Fruit fly (Drosophila melanogaster) whole organism, embryonic: ENCODE measurements around the gene CG13384.

Experiments used
- CG10543 ChIP-seq: fragments of 200-800 bp; sonication (Bioruptor generic); optimal IDR thresholded peaks from 3 replicates; lab custom pipeline; 2017; ENCODE audit warnings: missing biosample characterization, mild to moderate bottlenecking, missing genetic modification characterization, moderate library complexity
- CG15073 ChIP-seq: fragments of 200-800 bp; sonication (Bioruptor generic); optimal IDR thresholded peaks from 2 replicates; lab custom pipeline; 2016; ENCODE audit warnings: missing biosample characterization, missing genetic modification characterization
- CG16863 ChIP-seq: fragments of 200-800 bp; sonication (Bioruptor generic); optimal IDR thresholded peaks from 3 replicates; lab custom pipeline; 2016; ENCODE audit warnings: missing biosample characterization, missing genetic modification characterization
- CG1832 ChIP-seq: fragments of 200-800 bp; sonication (Bioruptor generic); optimal IDR thresholded peaks from 2 replicates; lab custom pipeline; 2017; ENCODE audit warnings: missing biosample characterization, mild to moderate bottlenecking, missing genetic modification characterization, inconsistent platforms
- CG18476 ChIP-seq: fragments of 200-800 bp; sonication (Bioruptor generic); optimal IDR thresholded peaks from 2 replicates; lab custom pipeline; 2016; ENCODE audit warnings: missing biosample characterization, mild to moderate bottlenecking, missing genetic modification characterization
- CG2116 ChIP-seq: fragments of 200-800 bp; sonication (Bioruptor generic); optimal IDR thresholded peaks from 3 replicates; lab custom pipeline; 2018; ENCODE audit warnings: missing biosample characterization, mild to moderate bottlenecking, missing genetic modification characterization
- CG4360 ChIP-seq: fragments of 200-800 bp; sonication (Bioruptor generic); IDR thresholded peaks from 2 replicates; pipeline ENCODE4 v1.3.6; 2022; ENCODE audit warnings: missing biosample characterization, missing genetic modification characterization
- CG8281 ChIP-seq: fragments of 200-800 bp; sonication (Bioruptor generic); optimal IDR thresholded peaks from 2 replicates; lab custom pipeline; 2018; ENCODE audit warnings: missing biosample characterization, mild to moderate bottlenecking, missing genetic modification characterization, moderate library complexity
- CG9817 ChIP-seq: fragments of 200-800 bp; sonication (Bioruptor generic); optimal IDR thresholded peaks from 2 replicates; lab custom pipeline; 2018; ENCODE audit warnings: missing biosample characterization, mild to moderate bottlenecking, missing genetic modification characterization, moderate library complexity
- D ChIP-seq, 2 experiments: fragments of 200-800 bp in 1 of 2; fragments of >200 bp in 1 of 2; sonication (Bioruptor generic) in 1 of 2; optimal IDR thresholded peaks; 2 replicates in 1 of 2; 3 replicates in 1 of 2; lab custom pipeline; 2017; ENCODE audit warnings: mild to moderate bottlenecking in 1 of 2, missing biosample characterization in 1 of 2, missing genetic modification characterization in 1 of 2, missing genetic modification reagents in 1 of 2
- Deaf1 ChIP-seq: fragments of 200-800 bp; optimal IDR thresholded peaks from 3 replicates; lab custom pipeline; 2019; ENCODE audit warnings: missing biosample characterization, mild to moderate bottlenecking, missing genetic modification characterization, moderate library complexity
- Dp ChIP-seq: fragments of 200-800 bp; sonication (Bioruptor generic); optimal IDR thresholded peaks from 2 replicates; lab custom pipeline; 2018; ENCODE audit warnings: missing biosample characterization, mild to moderate bottlenecking, missing genetic modification characterization, moderate library complexity
- E2f1 ChIP-seq: fragments of 200-800 bp; sonication (Bioruptor generic); IDR thresholded peaks from 2 replicates; pipeline ENCODE4 v1.3.6; 2022; ENCODE audit warnings: missing biosample characterization, missing genetic modification characterization
- Ets97D ChIP-seq: fragments of 200-800 bp; sonication (Bioruptor generic); optimal IDR thresholded peaks from 3 replicates; lab custom pipeline; 2016; ENCODE audit warnings: missing biosample characterization, missing genetic modification characterization
- H2.0 ChIP-seq: fragments of 200-800 bp; sonication (Bioruptor generic); IDR thresholded peaks from 2 replicates; pipeline ENCODE4 v1.3.6; 2022; ENCODE audit warnings: missing biosample characterization, missing genetic modification characterization
- HLH3B ChIP-seq: fragments of 200-800 bp; sonication (Bioruptor generic); IDR thresholded peaks from 2 replicates; pipeline ENCODE4 v1.3.6; 2022; ENCODE audit warnings: missing biosample characterization, missing genetic modification characterization
- HLHmδ ChIP-seq: fragments of 200-800 bp; sonication (Bioruptor generic); optimal IDR thresholded peaks from 2 replicates; lab custom pipeline; 2018; ENCODE audit warnings: missing biosample characterization, mild to moderate bottlenecking, missing genetic modification characterization, moderate library complexity
- HmgD ChIP-seq: fragments of 200-800 bp; sonication (Bioruptor generic); optimal IDR thresholded peaks from 3 replicates; lab custom pipeline; 2016; ENCODE audit warnings: missing biosample characterization, missing genetic modification characterization
- Hmr ChIP-seq: fragments of 200-800 bp; sonication (Bioruptor generic); optimal IDR thresholded peaks from 3 replicates; lab custom pipeline; 2017; ENCODE audit warnings: mild to moderate bottlenecking, missing biosample characterization, missing genetic modification reagents, missing genetic modification characterization
- Nf-YB ChIP-seq: fragments of 200-800 bp; sonication (Bioruptor generic); optimal IDR thresholded peaks from 3 replicates; lab custom pipeline; 2019; ENCODE audit warnings: missing biosample characterization, mild to moderate bottlenecking, missing genetic modification characterization, moderate library complexity
- Nf-YC ChIP-seq: fragments of 200-800 bp; optimal IDR thresholded peaks from 3 replicates; lab custom pipeline; 2019; ENCODE audit warnings: missing biosample characterization, mild to moderate bottlenecking, missing genetic modification characterization, moderate library complexity
- Opbp ChIP-seq: fragments of 200-800 bp; sonication (Bioruptor generic); IDR thresholded peaks from 3 replicates; pipeline ENCODE4 v1.3.6; 2022; ENCODE audit warnings: missing biosample characterization, missing genetic modification characterization; ENCODE audit not compliant: partially characterized antibody
- Optix ChIP-seq: fragments of 200-800 bp; sonication (Bioruptor generic); IDR thresholded peaks from 3 replicates; pipeline ENCODE4 v1.3.6; 2022; ENCODE audit warnings: missing biosample characterization, missing genetic modification characterization
- Stat92E ChIP-seq, 3 experiments: fragments of >200 bp in 2 of 3; fragments of 200-800 bp in 1 of 3; sonication (Bioruptor generic) in 1 of 3; optimal IDR thresholded peaks; 2 replicates each; lab custom pipeline; 2017 to 2019; ENCODE audit warnings: missing biosample characterization in 3 of 3, missing genetic modification characterization in 3 of 3, mild to moderate bottlenecking in 1 of 3, moderate library complexity in 1 of 3
- Xbp1 ChIP-seq: fragments of 200-800 bp; sonication (Bioruptor generic); optimal IDR thresholded peaks from 3 replicates; lab custom pipeline; 2016; ENCODE audit warnings: missing biosample characterization, mild to moderate bottlenecking, missing genetic modification characterization
- amos ChIP-seq: fragments of 200-800 bp; sonication (Bioruptor generic); IDR thresholded peaks from 2 replicates; pipeline ENCODE4 v1.3.6; 2022; ENCODE audit warnings: missing biosample characterization, missing genetic modification characterization; ENCODE audit not compliant: partially characterized antibody
- ap ChIP-seq: fragments of 200-800 bp; sonication (Bioruptor generic); IDR thresholded peaks from 2 replicates; pipeline ENCODE4 v1.3.6; 2022; ENCODE audit warnings: missing biosample characterization, missing genetic modification characterization
- btn ChIP-seq: fragments of 200-800 bp; sonication (Bioruptor generic); optimal IDR thresholded peaks from 2 replicates; lab custom pipeline; 2016; ENCODE audit warnings: missing biosample characterization, missing genetic modification characterization
- chm ChIP-seq: fragments of 200-800 bp; sonication (Bioruptor generic); IDR thresholded peaks from 2 replicates; pipeline ENCODE4 v1.3.6; 2022; ENCODE audit warnings: missing biosample characterization, missing genetic modification characterization
- ewg ChIP-seq: fragments of 200-800 bp; sonication (Bioruptor generic); optimal IDR thresholded peaks from 3 replicates; lab custom pipeline; 2017; ENCODE audit warnings: mild to moderate bottlenecking, missing biosample characterization, missing genetic modification reagents, missing genetic modification characterization
- gem ChIP-seq: fragments of 200-800 bp; sonication (Bioruptor generic); optimal IDR thresholded peaks from 2 replicates; lab custom pipeline; 2019; ENCODE audit warnings: missing biosample characterization, mild to moderate bottlenecking, missing genetic modification characterization, moderate library complexity
- grau ChIP-seq: fragments of 200-800 bp; optimal IDR thresholded peaks from 3 replicates; lab custom pipeline; 2019; ENCODE audit warnings: missing biosample characterization, mild to moderate bottlenecking, missing genetic modification characterization, moderate library complexity
- grn ChIP-seq: fragments of 200-800 bp; sonication (Bioruptor generic); optimal IDR thresholded peaks from 3 replicates; lab custom pipeline; 2017; ENCODE audit warnings: missing biosample characterization, missing genetic modification characterization
- her ChIP-seq: fragments of 200-800 bp; sonication (Bioruptor generic); optimal IDR thresholded peaks from 2 replicates; lab custom pipeline; 2016; ENCODE audit warnings: missing biosample characterization, missing genetic modification characterization
- lilli ChIP-seq: fragments of 200-800 bp; sonication (Bioruptor generic); optimal IDR thresholded peaks from 3 replicates; lab custom pipeline; 2016; ENCODE audit warnings: missing biosample characterization, missing genetic modification characterization
- otp ChIP-seq: fragments of 200-800 bp; sonication (Bioruptor generic); IDR thresholded peaks from 3 replicates; pipeline ENCODE4, ENCODE4 v1.3.6; 2022; ENCODE audit warnings: missing biosample characterization, missing genetic modification characterization
- psq ChIP-seq: fragments of 200-800 bp; sonication (Bioruptor generic); optimal IDR thresholded peaks from 2 replicates; lab custom pipeline; 2017; ENCODE audit warnings: missing biosample characterization, missing genetic modification characterization
- pzg ChIP-seq: fragments of 200-800 bp; sonication (Bioruptor generic); optimal IDR thresholded peaks from 3 replicates; lab custom pipeline; 2018; ENCODE audit warnings: missing biosample characterization, mild to moderate bottlenecking, missing genetic modification characterization, moderate library complexity
- rib ChIP-seq: fragments of 200-800 bp; sonication (Bioruptor generic); IDR thresholded peaks from 2 replicates; pipeline ENCODE4 v1.3.6; 2022; ENCODE audit warnings: missing biosample characterization, missing genetic modification characterization
- run ChIP-seq: fragments of 200-800 bp; sonication (Bioruptor generic); optimal IDR thresholded peaks from 3 replicates; lab custom pipeline; 2018; ENCODE audit warnings: missing biosample characterization, mild to moderate bottlenecking, missing genetic modification characterization
- stwl ChIP-seq: fragments of 200-800 bp; sonication (Bioruptor generic); optimal IDR thresholded peaks from 3 replicates; lab custom pipeline; 2018; ENCODE audit warnings: missing biosample characterization, mild to moderate bottlenecking, missing genetic modification characterization, moderate library complexity
- tap ChIP-seq: fragments of 200-800 bp; optimal IDR thresholded peaks from 3 replicates; lab custom pipeline; 2019; ENCODE audit warnings: missing biosample characterization, mild to moderate bottlenecking, missing genetic modification characterization, moderate library complexity
- tin ChIP-seq: fragments of 200-800 bp; sonication (Bioruptor generic); optimal IDR thresholded peaks from 3 replicates; lab custom pipeline; 2016; ENCODE audit warnings: missing biosample characterization, missing genetic modification characterization
- tio ChIP-seq: fragments of 200-800 bp; sonication (Bioruptor generic); optimal IDR thresholded peaks from 2 replicates; lab custom pipeline; 2017; ENCODE audit warnings: missing biosample characterization, missing genetic modification characterization, inconsistent platforms
- trem ChIP-seq: fragments of 200-800 bp; optimal IDR thresholded peaks from 3 replicates; lab custom pipeline; 2019; ENCODE audit warnings: missing biosample characterization, mild to moderate bottlenecking, missing genetic modification characterization, moderate library complexity
- tup ChIP-seq: fragments of 200-800 bp; sonication (Bioruptor generic); optimal IDR thresholded peaks from 2 replicates; lab custom pipeline; 2016; ENCODE audit warnings: missing biosample characterization, mild to moderate bottlenecking, missing genetic modification characterization, moderate library complexity
- tx ChIP-seq: fragments of 200-800 bp; sonication (Bioruptor generic); optimal IDR thresholded peaks from 2 replicates; lab custom pipeline; 2016; ENCODE audit warnings: missing biosample characterization, missing genetic modification characterization
- wek ChIP-seq: fragments of 200-800 bp; sonication (Bioruptor generic); optimal IDR thresholded peaks from 3 replicates; lab custom pipeline; 2018; ENCODE audit warnings: missing biosample characterization, mild to moderate bottlenecking, missing genetic modification characterization, moderate library complexity

The CG13384 gene

DNA sequence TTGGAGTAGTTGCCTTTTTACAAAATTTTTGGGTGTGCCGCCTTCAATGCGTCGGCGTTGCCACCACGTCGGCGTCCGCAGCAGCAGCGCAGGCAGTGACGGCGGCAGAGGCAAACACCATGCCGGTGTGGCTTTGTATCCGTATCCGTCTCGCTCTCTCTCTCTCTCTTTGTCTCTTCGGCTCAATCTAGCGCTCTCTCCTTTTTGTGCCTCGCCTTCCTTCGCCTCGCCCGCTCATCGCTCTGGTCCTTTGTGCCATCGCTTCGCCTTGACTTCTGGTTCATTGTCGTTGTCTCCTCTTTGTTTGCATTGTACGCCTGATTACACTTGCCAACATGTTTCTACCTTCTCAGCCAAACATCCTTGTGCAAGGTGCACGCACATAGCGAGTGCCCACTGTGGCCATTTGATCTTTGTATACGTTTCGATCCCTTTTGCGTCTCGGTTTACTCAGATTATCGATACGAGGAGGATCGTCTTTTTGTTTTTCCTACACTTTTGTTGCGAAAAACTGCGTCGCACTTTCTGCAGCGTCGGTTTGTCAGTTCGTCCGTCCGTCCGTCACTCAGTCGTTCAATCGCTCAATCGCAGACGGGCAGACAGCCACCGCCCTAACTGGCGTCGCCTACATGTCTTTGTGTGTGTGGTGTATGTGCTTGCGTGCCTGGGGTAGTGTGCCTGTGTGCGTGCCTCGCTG, 32.2 kb downstream of the CG13384 start (continued):
- TF ChIP-seq Dp (GFP tag; lab: Kevin White, UChicago) (peak; percentile 35), Hmr (GFP tag; lab: Kevin White, UChicago) (peak; percentile 24), CG9817 (tag; lab: Kevin White, UChicago) (no peak), tap (tag; lab: Kevin White, UChicago) (no peak), lilli (GFP tag; lab: Kevin White, UChicago) (peak; percentile 23), ap (no peak), HLHmδ (peak; percentile 58), ewg (GFP tag; lab: Kevin White, UChicago) (peak; percentile 30), psq (peak; percentile 69), CG1832 (GFP tag; lab: Kevin White, UChicago) (peak; percentile 82), CG15073 (GFP tag; lab: Kevin White, UChicago) (no peak), CG10543 (GFP tag; lab: Kevin White, UChicago) (peak; percentile 26), otp (GFP tag; lab: Robert Waterston, UW) (peak; percentile 36; the same call in 1 of the 3 replicates), grn (no peak), run (tag; lab: Kevin White, UChicago) (no peak), CG18476 (GFP tag; lab: Kevin White, UChicago) (no peak), chm (GFP tag; lab: Robert Waterston, UW) (peak; percentile 47), CG4360 (GFP tag; lab: Robert Waterston, UW) (no peak), gem (peak; percentile 1), Stat92E (GFP tag; optimal IDR thresholded peaks at IDR 0.05; lab: Kevin White, UChicago) (no peak), her (GFP tag; lab: Kevin White, UChicago) (peak; percentile 51), tx (GFP tag; lab: Kevin White, UChicago) (no peak), grau (tag; lab: Kevin White, UChicago) (peak; percentile 94), Ets97D (GFP tag; lab: Kevin White, UChicago) (peak; percentile 4), D (optimal IDR thresholded peaks at IDR 0.05; lab: Kevin White, UChicago) (peak; percentile 99), D (GFP tag; optimal IDR thresholded peaks at IDR 0.05; lab: Kevin White, UChicago) (peak; percentile 23), HmgD (GFP tag; lab: Kevin White, UChicago) (peak; percentile 57), CG8281 (peak; percentile 100), tin (peak; percentile 5), Xbp1 (peak; percentile 3), tio (GFP tag; lab: Kevin White, UChicago) (no peak), CG2116 (peak; percentile 14), Nf-YB (no peak), E2f1 (GFP tag; lab: Robert Waterston, UW) (no peak), amos (GFP tag; lab: Robert Waterston, UW) (0 out of 2 replicates have a peak, but pooled peaks have one; percentile 17), wek (peak; percentile 36), stwl (tag; lab: Kevin White, UChicago) (peak; percentile 6), Nf-YC (tag; lab: Kevin White, UChicago) (no peak), Opbp (GFP tag; lab: Robert Waterston, UW) (peak; percentile 11; the same call in 1 of the 3 replicates), Optix (GFP tag; lab: Robert Waterston, UW) (no peak), Deaf1 (tag; lab: Kevin White, UChicago) (peak; percentile 43), pzg (GFP tag; lab: Kevin White, UChicago) (peak; percentile 11), HLH3B (GFP tag; lab: Robert Waterston, UW) (0 out of 2 replicates have a peak, but pooled peaks have one; percentile 4), H2.0 (GFP tag; lab: Robert Waterston, UW) (no peak), trem (tag; lab: Kevin White, UChicago) (peak; percentile 20), tup (no peak), CG16863 (GFP tag; lab: Kevin White, UChicago) (no peak), rib (GFP tag; lab: Robert Waterston, UW) (0 out of 2 replicates have a peak, but pooled peaks have one; percentile 12), btn (GFP tag; lab: Kevin White, UChicago) (peak; percentile 29)
